Fruit fly (Drosophila melanogaster) whole organism, embryonic: ENCODE results near the gene TfIIS.

Experiments used
- CG1024 ChIP-seq: fragments of 200-800 bp; sonication (Bioruptor generic); IDR thresholded peaks from 2 replicates; pipeline ENCODE4 v1.3.6; 2022; ENCODE audit warnings: missing biosample characterization, missing genetic modification characterization
- CG11696 ChIP-seq: fragments of 200-800 bp; sonication (Bioruptor generic); IDR thresholded peaks from 2 replicates; pipeline ENCODE4 v1.3.6; 2022; ENCODE audit warnings: missing biosample characterization, missing genetic modification characterization
- CG12155 ChIP-seq: fragments of 200-800 bp; sonication (Bioruptor generic); optimal IDR thresholded peaks from 3 replicates; lab custom pipeline; 2016; ENCODE audit warnings: missing biosample characterization, missing genetic modification characterization
- CG12744 ChIP-seq: fragments of 200-800 bp; sonication (Bioruptor generic); optimal IDR thresholded peaks from 2 replicates; lab custom pipeline; 2016; ENCODE audit warnings: missing biosample characterization, missing genetic modification characterization
- CG14860 ChIP-seq: fragments of 200-800 bp; sonication (Bioruptor generic); IDR thresholded peaks from 3 replicates; pipeline ENCODE4 v1.3.6; 2022; ENCODE audit warnings: missing biosample characterization, missing genetic modification characterization; ENCODE audit not compliant: partially characterized antibody
- CG15011 ChIP-seq: fragments of 200-800 bp; sonication (Bioruptor generic); optimal IDR thresholded peaks from 3 replicates; lab custom pipeline; 2018; ENCODE audit warnings: missing biosample characterization, mild to moderate bottlenecking, missing genetic modification characterization
- CG18262 ChIP-seq: fragments of 200-800 bp; optimal IDR thresholded peaks from 3 replicates; lab custom pipeline; 2019; ENCODE audit warnings: missing biosample characterization, mild to moderate bottlenecking, missing genetic modification characterization, moderate library complexity
- CG31365 ChIP-seq: fragments of 200-800 bp; sonication (Bioruptor generic); optimal IDR thresholded peaks from 2 replicates; lab custom pipeline; 2018; ENCODE audit warnings: missing biosample characterization, mild to moderate bottlenecking, missing genetic modification characterization
- CG4328 ChIP-seq: fragments of 200-800 bp; sonication (Bioruptor generic); optimal IDR thresholded peaks from 3 replicates; lab custom pipeline; 2017; ENCODE audit warnings: missing biosample characterization, missing genetic modification reagents, missing genetic modification characterization
- CG4360 ChIP-seq: fragments of 200-800 bp; sonication (Bioruptor generic); IDR thresholded peaks from 2 replicates; pipeline ENCODE4 v1.3.6; 2022; ENCODE audit warnings: missing biosample characterization, missing genetic modification characterization
- CG5245 ChIP-seq: fragments of 200-800 bp; sonication (Bioruptor generic); optimal IDR thresholded peaks from 3 replicates; lab custom pipeline; 2016; ENCODE audit warnings: missing biosample characterization, missing genetic modification characterization
- CG6683 ChIP-seq: fragments of 200-800 bp; sonication (Bioruptor generic); optimal IDR thresholded peaks from 2 replicates; lab custom pipeline; 2017; ENCODE audit warnings: missing biosample characterization, mild to moderate bottlenecking, missing genetic modification characterization, missing genetic modification reagents
- CG7271 ChIP-seq: fragments of 200-800 bp; sonication (Bioruptor generic); optimal IDR thresholded peaks from 2 replicates; lab custom pipeline; 2018; ENCODE audit warnings: missing biosample characterization, mild to moderate bottlenecking, missing genetic modification characterization, moderate library complexity
- CG7372 ChIP-seq: fragments of 200-800 bp; sonication (Bioruptor generic); IDR thresholded peaks from 2 replicates; pipeline ENCODE4 v1.3.6; 2022; ENCODE audit warnings: missing biosample characterization, missing genetic modification characterization
- CG7745 ChIP-seq: fragments of 200-800 bp; sonication (Bioruptor generic); optimal IDR thresholded peaks from 2 replicates; lab custom pipeline; 2018; ENCODE audit warnings: missing biosample characterization, mild to moderate bottlenecking, missing genetic modification characterization, moderate library complexity
- CG9797 ChIP-seq: fragments of 200-800 bp; sonication (Bioruptor generic); optimal IDR thresholded peaks from 3 replicates; lab custom pipeline; 2018; ENCODE audit warnings: missing biosample characterization, mild to moderate bottlenecking, missing genetic modification characterization
- Dip2 ChIP-seq: fragments of 200-800 bp; sonication (Bioruptor generic); IDR thresholded peaks from 2 replicates; pipeline ENCODE4 v1.3.6; 2022; ENCODE audit warnings: missing biosample characterization, missing genetic modification characterization
- Ets65A ChIP-seq: fragments of 200-800 bp; sonication (Bioruptor generic); peaks from one replicate; lab custom pipeline; 2016; ENCODE audit warnings: missing biosample characterization, missing genetic modification characterization
- HmgD ChIP-seq: fragments of 200-800 bp; sonication (Bioruptor generic); optimal IDR thresholded peaks from 3 replicates; lab custom pipeline; 2016; ENCODE audit warnings: missing biosample characterization, missing genetic modification characterization
- Hr3 ChIP-seq: fragments of 200-800 bp; sonication (Bioruptor generic); optimal IDR thresholded peaks from 3 replicates; lab custom pipeline; 2016; ENCODE audit warnings: missing biosample characterization, missing genetic modification characterization
- Opbp ChIP-seq: fragments of 200-800 bp; sonication (Bioruptor generic); IDR thresholded peaks from 3 replicates; pipeline ENCODE4 v1.3.6; 2022; ENCODE audit warnings: missing biosample characterization, missing genetic modification characterization; ENCODE audit not compliant: partially characterized antibody
- Sin3A ChIP-seq: fragments of >200 bp; optimal IDR thresholded peaks from 2 replicates; lab custom pipeline; 2018
- Ssrp ChIP-seq: fragments of 200-800 bp; sonication (Bioruptor generic); optimal IDR thresholded peaks from 2 replicates; lab custom pipeline; 2018; ENCODE audit warnings: missing biosample characterization, mild to moderate bottlenecking, missing genetic modification characterization, moderate library complexity
- Stat92E ChIP-seq, 3 experiments: fragments of >200 bp in 2 of 3; fragments of 200-800 bp in 1 of 3; sonication (Bioruptor generic) in 1 of 3; optimal IDR thresholded peaks; 2 replicates each; lab custom pipeline; 2017 to 2019; ENCODE audit warnings: missing biosample characterization in 3 of 3, missing genetic modification characterization in 3 of 3, mild to moderate bottlenecking in 1 of 3, moderate library complexity in 1 of 3
- Usf ChIP-seq: fragments of 200-800 bp; sonication (Bioruptor generic); optimal IDR thresholded peaks from 2 replicates; lab custom pipeline; 2017; ENCODE audit warnings: missing genotype, missing biosample characterization, missing genetic modification characterization
- Xrp1 ChIP-seq: fragments of 200-800 bp; sonication (Bioruptor generic); IDR thresholded peaks from 2 replicates; pipeline ENCODE4 v1.3.6; 2022; ENCODE audit warnings: missing biosample characterization, missing genetic modification characterization
- abd-A ChIP-seq: fragments of 200-800 bp; sonication (Bioruptor generic); optimal IDR thresholded peaks from 3 replicates; lab custom pipeline; 2019; ENCODE audit warnings: missing biosample characterization, mild to moderate bottlenecking, missing genetic modification characterization, moderate library complexity
- aop ChIP-seq: fragments of 200-800 bp; sonication (Bioruptor generic); IDR thresholded peaks from 2 replicates; pipeline ENCODE4 v1.3.6; 2022; ENCODE audit warnings: missing biosample characterization, missing genetic modification characterization
- ap ChIP-seq: fragments of 200-800 bp; sonication (Bioruptor generic); IDR thresholded peaks from 2 replicates; pipeline ENCODE4 v1.3.6; 2022; ENCODE audit warnings: missing biosample characterization, missing genetic modification characterization
- cad ChIP-seq: fragments of >200 bp; optimal IDR thresholded peaks from 2 replicates; lab custom pipeline; 2017; ENCODE audit warnings: missing biosample characterization, missing genetic modification characterization
- chif ChIP-seq, 2 experiments: fragments of 200-800 bp; sonication (Bioruptor generic); optimal IDR thresholded peaks; 3 replicates each; lab custom pipeline; 2016; ENCODE audit warnings: missing biosample characterization in 2 of 2, missing genetic modification characterization in 2 of 2
- en ChIP-seq: fragments of 200-800 bp; sonication (Bioruptor generic); optimal IDR thresholded peaks from 2 replicates; lab custom pipeline; 2016; ENCODE audit warnings: missing biosample characterization, missing genetic modification characterization
- ewg ChIP-seq: fragments of 200-800 bp; sonication (Bioruptor generic); optimal IDR thresholded peaks from 3 replicates; lab custom pipeline; 2017; ENCODE audit warnings: mild to moderate bottlenecking, missing biosample characterization, missing genetic modification reagents, missing genetic modification characterization
- gfzf ChIP-seq: fragments of 200-800 bp; sonication (Bioruptor generic); optimal IDR thresholded peaks from 2 replicates; lab custom pipeline; 2016; ENCODE audit warnings: missing biosample characterization, mild to moderate bottlenecking, missing genetic modification characterization, moderate library complexity
- h ChIP-seq: fragments of >200 bp; optimal IDR thresholded peaks from 2 replicates; lab custom pipeline; 2017
- hbn ChIP-seq: fragments of 200-800 bp; sonication (Bioruptor generic); IDR thresholded peaks from 2 replicates; pipeline ENCODE4 v1.3.6; 2022; ENCODE audit warnings: missing biosample characterization, missing genetic modification characterization; ENCODE audit not compliant: partially characterized antibody
- jumu ChIP-seq: fragments of 200-800 bp; sonication (Bioruptor generic); optimal IDR thresholded peaks from 3 replicates; lab custom pipeline; 2016; ENCODE audit warnings: missing biosample characterization, missing genetic modification characterization
- nau ChIP-seq: fragments of 200-800 bp; sonication (Bioruptor generic); optimal IDR thresholded peaks from 3 replicates; lab custom pipeline; 2017; ENCODE audit warnings: missing biosample characterization, mild to moderate bottlenecking, missing genetic modification characterization, missing genetic modification reagents
- nerfin-1 ChIP-seq: fragments of 200-800 bp; sonication (Bioruptor generic); optimal IDR thresholded peaks from 3 replicates; lab custom pipeline; 2019; ENCODE audit warnings: missing biosample characterization, mild to moderate bottlenecking, missing genetic modification characterization, moderate library complexity
- onecut ChIP-seq: fragments of 200-800 bp; sonication (Bioruptor generic); IDR thresholded peaks from 2 replicates; pipeline ENCODE4 v1.3.6; 2022; ENCODE audit warnings: missing biosample characterization, missing genetic modification characterization
- otp ChIP-seq: fragments of 200-800 bp; sonication (Bioruptor generic); IDR thresholded peaks from 3 replicates; pipeline ENCODE4, ENCODE4 v1.3.6; 2022; ENCODE audit warnings: missing biosample characterization, missing genetic modification characterization
- pan ChIP-seq, 4 experiments: fragments of >200 bp in 3 of 4; fragments of 200-800 bp in 1 of 4; sonication (Bioruptor generic) in 1 of 4; optimal IDR thresholded peaks in 3 of 4; IDR thresholded peaks in 1 of 4; 2 replicates each; pipeline versions ENCODE4 v1.3.6 to Lab custom; 2017 to 2022; ENCODE audit warnings: missing biosample characterization in 2 of 4, missing genetic modification characterization in 2 of 4, mixed read lengths in 1 of 4
- peb ChIP-seq: fragments of 200-800 bp; sonication (Bioruptor generic); IDR thresholded peaks from 2 replicates; pipeline ENCODE4 v1.3.6; 2022; ENCODE audit warnings: missing biosample characterization, missing genetic modification characterization
- schlank ChIP-seq: fragments of 200-800 bp; sonication (Bioruptor generic); optimal IDR thresholded peaks from 2 replicates; lab custom pipeline; 2018; ENCODE audit warnings: missing biosample characterization, mild to moderate bottlenecking, missing genetic modification characterization
- sens-2 ChIP-seq: fragments of 200-800 bp; sonication (Bioruptor generic); IDR thresholded peaks from 2 replicates; pipeline ENCODE4 v1.3.6; 2022; ENCODE audit warnings: missing biosample characterization, missing genetic modification characterization
- shn ChIP-seq: fragments of 200-800 bp; sonication (Bioruptor generic); optimal IDR thresholded peaks from 3 replicates; lab custom pipeline; 2016; ENCODE audit warnings: missing biosample characterization, missing genetic modification characterization
- slp2 ChIP-seq: fragments of 200-800 bp; sonication (Bioruptor generic); optimal IDR thresholded peaks from 2 replicates; lab custom pipeline; 2016; ENCODE audit warnings: missing biosample characterization, missing genetic modification characterization
- so ChIP-seq: fragments of 200-800 bp; sonication (Bioruptor generic); IDR thresholded peaks from 3 replicates; pipeline ENCODE4 v1.3.6; 2022; ENCODE audit warnings: missing biosample characterization, missing genetic modification characterization
- ssp ChIP-seq: fragments of 200-800 bp; sonication (Bioruptor generic); IDR thresholded peaks from 2 replicates; pipeline ENCODE4 v1.3.6; 2022; ENCODE audit warnings: missing biosample characterization, missing genetic modification characterization
- tup ChIP-seq: fragments of 200-800 bp; sonication (Bioruptor generic); optimal IDR thresholded peaks from 2 replicates; lab custom pipeline; 2016; ENCODE audit warnings: missing biosample characterization, mild to moderate bottlenecking, missing genetic modification characterization, moderate library complexity
- vvl ChIP-seq: fragments of 200-800 bp; sonication (Bioruptor generic); IDR thresholded peaks from 2 replicates; pipeline ENCODE4 v1.3.6; 2022; ENCODE audit warnings: missing biosample characterization, missing genetic modification characterization
- wor ChIP-seq: fragments of 200-800 bp; sonication (Bioruptor generic); IDR thresholded peaks from 2 replicates; pipeline ENCODE4 v1.3.6; 2022; ENCODE audit warnings: missing biosample characterization, missing genetic modification characterization

Gene TfIIS

DNA sequence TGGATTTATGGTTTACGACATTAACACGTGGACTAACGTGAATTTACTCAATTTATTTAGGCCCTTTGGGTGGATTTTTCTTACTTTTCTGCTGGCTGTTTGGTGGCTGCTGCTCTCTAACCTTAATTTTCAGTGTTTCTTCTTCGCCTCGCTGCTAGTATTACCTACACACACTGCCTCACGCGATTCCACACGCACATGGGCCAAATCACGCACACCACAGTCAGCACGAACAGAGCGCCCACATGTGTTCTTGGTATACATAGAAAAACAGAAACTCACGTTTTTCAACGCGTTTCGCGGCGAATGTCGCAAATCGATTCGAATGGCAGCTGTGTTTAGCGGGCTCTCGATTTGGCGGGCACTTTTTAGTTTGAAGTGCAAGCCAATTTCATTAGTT lies 7.3 kb upstream of the TfIIS start (continued):
- TF ChIP-seq ap (GFP tag; lab: Robert Waterston, UW) = no peak
- peak in 1 of 3 experiments; percentile 72 for TF ChIP-seq Stat92E (GFP tag; optimal IDR thresholded peaks at IDR 0.05; lab: Kevin White, UChicago)
- TF ChIP-seq CG5245 (GFP tag; lab: Kevin White, UChicago) = no peak
- TF ChIP-seq CG6683 (GFP tag; lab: Kevin White, UChicago) = peak; percentile 19
- TF ChIP-seq CG1024 (GFP tag; lab: Robert Waterston, UW) = no peak
- peak; percentile 40 for TF ChIP-seq Sin3A (lab: Kevin White, UChicago)
- peak; percentile 53 for TF ChIP-seq gfzf (GFP tag; lab: Kevin White, UChicago)
- TF ChIP-seq CG12744 (GFP tag; lab: Kevin White, UChicago) = no peak
- 0 out of 2 replicates have a peak, but pooled peaks have one; percentile 18 for TF ChIP-seq CG4360 (GFP tag; lab: Robert Waterston, UW)
- TF ChIP-seq Usf (GFP tag; lab: Kevin White, UChicago) = peak; percentile 42
- TF ChIP-seq CG31365 (tag; lab: Kevin White, UChicago) = peak; percentile 14
- no peak for TF ChIP-seq pan (optimal IDR thresholded peaks at IDR 0.05; lab: Kevin White, UChicago)
- no peak for TF ChIP-seq pan (GFP tag; optimal IDR thresholded peaks at IDR 0.05 in 1 of 2, IDR thresholded peaks at IDR 0.05 in 1 of 2)
- no peak for TF ChIP-seq Ssrp (tag; lab: Kevin White, UChicago)
- peak; percentile 54 for TF ChIP-seq abd-A (tag; lab: Kevin White, UChicago)
- no peak for TF ChIP-seq sens-2
- no peak for TF ChIP-seq h (lab: Kevin White, UChicago)
- peak in 1 of 2 experiments; percentile 6 for TF ChIP-seq chif (GFP tag; optimal IDR thresholded peaks at IDR 0.05; lab: Kevin White, UChicago)
- TF ChIP-seq cad (GFP tag; lab: Kevin White, UChicago) = no peak
- no peak for TF ChIP-seq tup (GFP tag; lab: Kevin White, UChicago)
- no peak for TF ChIP-seq en (GFP tag; lab: Kevin White, UChicago)
- TF ChIP-seq nerfin-1 = peak; percentile 28
- peak; percentile 56; the same call in 2 of the 3 replicates for TF ChIP-seq so (GFP tag; lab: Robert Waterston, UW)
- peak; percentile 79 for TF ChIP-seq onecut
- no peak for TF ChIP-seq Hr3 (GFP tag; lab: Kevin White, UChicago)
- no peak for TF ChIP-seq schlank (tag; lab: Kevin White, UChicago)
- TF ChIP-seq CG7372 = no peak
- TF ChIP-seq CG7745 = peak; percentile 40
- TF ChIP-seq jumu (GFP tag; lab: Kevin White, UChicago) = peak; percentile 60
- peak; percentile 45 for TF ChIP-seq CG7271 (tag; lab: Kevin White, UChicago)
- peak; percentile 39 for TF ChIP-seq CG12155 (GFP tag; lab: Kevin White, UChicago)
- no peak for TF ChIP-seq vvl (GFP tag; lab: Robert Waterston, UW)
- no peak for TF ChIP-seq peb
- TF ChIP-seq Xrp1 = no peak
- TF ChIP-seq CG18262 = no peak
- peak; percentile 63 for TF ChIP-seq CG9797 (GFP tag; lab: Kevin White, UChicago)
- TF ChIP-seq shn (GFP tag; lab: Kevin White, UChicago) = no peak
- no peak for TF ChIP-seq CG11696
- TF ChIP-seq slp2 (GFP tag; lab: Kevin White, UChicago) = no peak
- no peak for TF ChIP-seq otp
- peak; percentile 59 for TF ChIP-seq CG4328 (GFP tag; lab: Kevin White, UChicago)
- no peak for TF ChIP-seq Dip2 (GFP tag; lab: Robert Waterston, UW)
- peak; percentile 24 for TF ChIP-seq nau (GFP tag; lab: Kevin White, UChicago)
- TF ChIP-seq ewg (GFP tag; lab: Kevin White, UChicago) = peak; percentile 31
- TF ChIP-seq HmgD (GFP tag; lab: Kevin White, UChicago) = peak; percentile 86
- no peak for TF ChIP-seq ssp (GFP tag; lab: Robert Waterston, UW)
- TF ChIP-seq aop = no peak
- TF ChIP-seq CG14860 (GFP tag; lab: Robert Waterston, UW) = peak; percentile 65
- no peak for TF ChIP-seq CG15011 (GFP tag; lab: Kevin White, UChicago)
- no peak for TF ChIP-seq wor (GFP tag; lab: Robert Waterston, UW)
- peak; percentile 85 for TF ChIP-seq hbn (GFP tag; lab: Robert Waterston, UW)
- peak; percentile 91 for TF ChIP-seq Opbp (GFP tag; lab: Robert Waterston, UW)
- peak; percentile 92 for TF ChIP-seq Ets65A
